Worm (Caenorhabditis elegans) whole organism, L3 larva: ENCODE data around the gene glr-6.

Source experiments
- R02D3.7 ChIP-seq: fragments of 150-350 bp; optimal IDR thresholded peaks from 2 replicates; lab custom pipeline; 2014; ENCODE audit warnings: missing biosample characterization, missing genetic modification characterization
- ZK546.5 ChIP-seq: sonication (generic microtip); optimal IDR thresholded peaks from 2 replicates; lab custom pipeline; 2017; ENCODE audit warnings: missing biosample characterization, missing genetic modification characterization
- aly-2 ChIP-seq: fragments of 150-350 bp; optimal IDR thresholded peaks from 2 replicates; lab custom pipeline; 2014; ENCODE audit warnings: missing biosample characterization, missing genetic modification characterization
- ama-1 ChIP-seq: fragments of 150-350 bp; optimal IDR thresholded peaks from 2 replicates; lab custom pipeline; 2018
- ceh-28 ChIP-seq: fragments of 150-350 bp; optimal IDR thresholded peaks from 2 replicates; lab custom pipeline; 2014; ENCODE audit warnings: missing biosample characterization, missing genetic modification reagents, missing genetic modification characterization
- ceh-9 ChIP-seq: sonication (generic microtip); optimal IDR thresholded peaks from 2 replicates; lab custom pipeline; 2018; ENCODE audit warnings: missing biosample characterization, missing genetic modification characterization
- daf-12 ChIP-seq: fragments of 150-350 bp; optimal IDR thresholded peaks from 2 replicates; lab custom pipeline; 2014; ENCODE audit warnings: missing biosample characterization, missing genetic modification reagents, missing genetic modification characterization
- egl-27 ChIP-seq: sonication (generic microtip); optimal IDR thresholded peaks from 4 replicates; lab custom pipeline; 2017; ENCODE audit warnings: missing biosample characterization, missing genetic modification reagents, missing genetic modification characterization
- egl-5 ChIP-seq: fragments of 150-350 bp; optimal IDR thresholded peaks from 2 replicates; lab custom pipeline; 2017; ENCODE audit warnings: missing biosample characterization, missing genetic modification reagents, missing genetic modification characterization, inconsistent platforms
- elt-1 ChIP-seq: fragments of 150-350 bp; optimal IDR thresholded peaks from 2 replicates; lab custom pipeline; 2014; ENCODE audit warnings: missing biosample characterization, missing genetic modification characterization
- elt-2 ChIP-seq: sonication (generic microtip); optimal IDR thresholded peaks from 2 replicates; lab custom pipeline; 2016; ENCODE audit warnings: missing genetic modification reagents, mild to moderate bottlenecking, missing genetic modification characterization, missing compliant biosample characterization
- fkh-10 ChIP-seq: sonication (generic microtip); optimal IDR thresholded peaks from 2 replicates; lab custom pipeline; 2017; ENCODE audit warnings: missing biosample characterization, missing genetic modification reagents, missing genetic modification characterization
- fos-1 ChIP-seq: fragments of 150-350 bp; optimal IDR thresholded peaks from 2 replicates; lab custom pipeline; 2014; ENCODE audit warnings: missing biosample characterization, missing genetic modification characterization
- jun-1 ChIP-seq: fragments of 150-350 bp; optimal IDR thresholded peaks from 2 replicates; lab custom pipeline; 2014; ENCODE audit warnings: missing biosample characterization, missing genetic modification reagents, missing genetic modification characterization
- lin-39 ChIP-seq: fragments of 150-350 bp; optimal IDR thresholded peaks from 2 replicates; lab custom pipeline; 2018; ENCODE audit warnings: missing biosample characterization, missing genetic modification reagents, missing genetic modification characterization
- lsy-12 ChIP-seq: sonication (generic microtip); optimal IDR thresholded peaks from 2 replicates; lab custom pipeline; 2016; ENCODE audit warnings: mild to moderate bottlenecking, missing genetic modification characterization, missing compliant biosample characterization
- mml-1 ChIP-seq: fragments of 150-350 bp; sonication (generic microtip); optimal IDR thresholded peaks from 3 replicates; lab custom pipeline; 2014; ENCODE audit warnings: missing biosample characterization, missing genetic modification characterization
- nfya-1 ChIP-seq: sonication (generic microtip); optimal IDR thresholded peaks from 2 replicates; lab custom pipeline; 2017; ENCODE audit warnings: missing genetic modification characterization, mild to moderate bottlenecking, missing compliant biosample characterization, antibody characterized with exemption, moderate library complexity; ENCODE audit not compliant: insufficient read depth
- nhr-11 ChIP-seq: fragments of 150-350 bp; optimal IDR thresholded peaks from 2 replicates; lab custom pipeline; 2014; ENCODE audit warnings: missing biosample characterization, missing genetic modification characterization
- nhr-12 ChIP-seq: fragments of 150-350 bp; optimal IDR thresholded peaks from 2 replicates; lab custom pipeline; 2014; ENCODE audit warnings: missing biosample characterization, missing genetic modification characterization
- nhr-23 ChIP-seq: fragments of 150-350 bp; optimal IDR thresholded peaks from 2 replicates; lab custom pipeline; 2014; ENCODE audit warnings: missing biosample characterization, missing genetic modification reagents, missing genetic modification characterization
- nhr-25 ChIP-seq: sonication (generic microtip); optimal IDR thresholded peaks from 2 replicates; lab custom pipeline; 2017; ENCODE audit warnings: missing biosample characterization, missing genetic modification characterization
- nhr-28 ChIP-seq: fragments of 150-350 bp; optimal IDR thresholded peaks from 2 replicates; lab custom pipeline; 2014; ENCODE audit warnings: missing biosample characterization, missing genetic modification characterization
- nhr-76 ChIP-seq: fragments of 150-350 bp; sonication (generic microtip); optimal IDR thresholded peaks from 5 replicates; lab custom pipeline; 2014; ENCODE audit warnings: missing biosample characterization, missing genetic modification characterization
- pha-4 ChIP-seq: fragments of 150-350 bp; optimal IDR thresholded peaks from 2 replicates; lab custom pipeline; 2014; ENCODE audit warnings: missing biosample characterization, missing genetic modification reagents, missing genetic modification characterization
- pqm-1 ChIP-seq: fragments of 150-350 bp; optimal IDR thresholded peaks from 2 replicates; lab custom pipeline; 2017; ENCODE audit warnings: missing biosample characterization, missing genetic modification characterization, inconsistent platforms
- tbx-2 ChIP-seq: sonication (generic microtip); optimal IDR thresholded peaks from 2 replicates; lab custom pipeline; 2016; ENCODE audit warnings: mild to moderate bottlenecking, missing genetic modification characterization, missing compliant biosample characterization
- unc-39 ChIP-seq: sonication (generic microtip); optimal IDR thresholded peaks from 4 replicates; lab custom pipeline; 2017; ENCODE audit warnings: missing biosample characterization, missing genetic modification characterization
- zag-1 ChIP-seq: fragments of 150-350 bp; optimal IDR thresholded peaks from 2 replicates; lab custom pipeline; 2014; ENCODE audit warnings: missing biosample characterization, missing genetic modification characterization
- ztf-4 ChIP-seq: fragments of 150-350 bp; optimal IDR thresholded peaks from 2 replicates; lab custom pipeline; 2014; ENCODE audit warnings: missing biosample characterization, missing genetic modification characterization

The glr-6 gene

ce11 chrX:6813025-6813424 is 27.5 kb downstream of the glr-6 start:
- TF ChIP-seq unc-39 (tag; lab: Kevin White, UChicago) (no peak), nhr-11 (no peak), ama-1 (lab: Kevin White, UChicago) (no peak)

DNA sequence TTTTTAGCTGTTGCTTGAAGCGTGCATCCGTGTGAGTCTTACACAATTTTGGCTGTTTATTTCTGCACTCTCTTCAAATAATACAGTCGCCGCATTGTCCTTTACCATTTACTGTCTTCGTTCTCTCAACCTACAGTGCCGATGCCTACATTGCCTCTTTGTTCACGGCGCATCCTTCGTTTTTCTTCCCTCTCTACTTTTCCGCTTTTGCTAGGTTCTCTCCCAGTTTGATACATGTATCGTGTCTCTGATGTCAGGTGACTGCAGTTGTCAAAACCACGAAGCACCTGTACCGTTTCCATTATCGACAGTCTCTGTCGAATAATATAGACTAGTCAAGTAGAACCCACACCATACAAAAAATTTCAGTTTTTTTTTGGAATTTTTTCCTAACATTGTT is 31.9 kb downstream of the glr-6 start:
- no peak for TF ChIP-seq fkh-10 (GFP tag; lab: Kevin White, UChicago)
- TF ChIP-seq nhr-25 (tag; lab: Kevin White, UChicago), result peak; percentile 49
- no peak for TF ChIP-seq nhr-28 (tag; lab: Kevin White, UChicago)
- TF ChIP-seq jun-1 (tag; lab: Kevin White, UChicago), result peak; percentile 28
- peak; percentile 76 for TF ChIP-seq pha-4 (tag; lab: Kevin White, UChicago)
- TF ChIP-seq elt-2 (tag; lab: Kevin White, UChicago), result peak; percentile 73
- peak; percentile 50 for TF ChIP-seq lsy-12 (tag; lab: Kevin White, UChicago)
- TF ChIP-seq pqm-1 (tag; lab: Kevin White, UChicago), result peak; percentile 10

ce11 chrX:6808239-6808638 is 32.3 kb downstream of the glr-6 start:
- TF ChIP-seq aly-2 (no peak), nfya-1 (tag; lab: Kevin White, UChicago) (peak; percentile 15), lin-39 (tag; lab: Kevin White, UChicago) (peak; percentile 38), nhr-76 (no peak), egl-5 (tag; lab: Kevin White, UChicago) (peak; percentile 33)

- TF ChIP-seq ceh-28 (peak; percentile 33), zag-1 (no peak), ama-1 (lab: Kevin White, UChicago) (peak; percentile 32), jun-1 (tag; lab: Kevin White, UChicago) (peak; percentile 16), mml-1 (tag; lab: Kevin White, UChicago) (peak; percentile 49), pqm-1 (tag; lab: Kevin White, UChicago) (peak; percentile 74), R02D3.7 (tag; lab: Kevin White, UChicago) (no peak), ztf-4 (no peak), fos-1 (tag; lab: Kevin White, UChicago) (no peak), elt-2 (tag; lab: Kevin White, UChicago) (peak; percentile 68), tbx-2 (tag; lab: Kevin White, UChicago) (no peak), nhr-25 (tag; lab: Kevin White, UChicago) (no peak)
These were observed 33.2 kb downstream of the glr-6 start for ce11 chrX:6807137-6807861.

DNA sequence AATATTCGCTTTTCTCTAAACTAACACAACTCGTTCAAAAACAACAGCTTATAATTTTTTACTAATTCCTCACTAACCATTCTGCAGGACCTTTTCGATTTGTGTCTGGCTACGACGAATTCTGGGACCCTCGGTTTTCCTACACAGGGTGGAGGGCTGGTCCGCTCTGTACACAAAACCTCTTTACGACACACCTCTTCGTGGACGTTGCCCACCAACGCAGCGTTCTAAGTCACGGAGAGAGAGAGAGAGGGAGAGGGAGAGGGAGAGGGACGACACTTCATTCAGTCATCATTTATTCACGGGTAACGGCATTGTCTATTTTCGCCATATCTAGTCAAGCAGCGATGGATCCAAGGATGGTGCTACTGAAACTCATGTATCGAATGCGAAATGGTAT is 34.1 kb downstream of the glr-6 start, which contains the start of gene atg-2:
Gene atg-2 (plus strand): TSS at position 301 of the 400 bp plus-strand sequence.
- no peak for TF ChIP-seq egl-5 (tag; lab: Kevin White, UChicago)
- no peak for TF ChIP-seq egl-27 (tag; lab: Kevin White, UChicago)
- no peak for TF ChIP-seq nhr-23 (tag; lab: Kevin White, UChicago)
- TF ChIP-seq lsy-12 (tag; lab: Kevin White, UChicago), result no peak
- TF ChIP-seq nhr-11, result no peak
- no peak for TF ChIP-seq ama-1 (lab: Kevin White, UChicago)
- no peak for TF ChIP-seq nhr-12 (tag; lab: Kevin White, UChicago)
- no peak for TF ChIP-seq lin-39 (tag; lab: Kevin White, UChicago)
- TF ChIP-seq daf-12 (tag; lab: Kevin White, UChicago), result no peak
- TF ChIP-seq ZK546.5 (tag; lab: Kevin White, UChicago), result no peak
- TF ChIP-seq nhr-76, result no peak
- TF ChIP-seq tbx-2 (tag; lab: Kevin White, UChicago), result no peak
- no peak for TF ChIP-seq elt-2 (tag; lab: Kevin White, UChicago)
- no peak for TF ChIP-seq ceh-9 (tag; lab: Kevin White, UChicago)

ce11 chrX:6805427-6805826 is 35.1 kb downstream of the glr-6 start:
- TF ChIP-seq elt-1 (tag; lab: Kevin White, UChicago), result peak; percentile 86
- TF ChIP-seq zag-1, result no peak
